Fruit fly (Drosophila melanogaster): ENCODE results near the gene PolE1.

PolE1 gene

dm6 chr3R:23363515-23364124 is 15.7 kb downstream of the PolE1 start, which contains the start of gene CG4408 (continued):
- TF ChIP-seq Asciz (GFP tag; optimal IDR thresholded peaks at IDR 0.05) (no peak), Sry-δ (GFP tag; optimal IDR thresholded peaks at IDR 0.05) (no peak), slou (GFP tag; optimal IDR thresholded peaks at IDR 0.05) (no peak), CG34376 (GFP tag; optimal IDR thresholded peaks at IDR 0.05) (no peak), HmgD (GFP tag; optimal IDR thresholded peaks at IDR 0.05) (no peak), cas (GFP tag; IDR thresholded peaks at IDR 0.05) (no peak), ATbp (GFP tag; optimal IDR thresholded peaks at IDR 0.05) (no peak), CG12104 (GFP tag; optimal IDR thresholded peaks at IDR 0.05) (no peak), CG6791 (GFP tag; IDR thresholded peaks at IDR 0.05; ENCODE audit: partially characterized antibody) (no peak), Doc2 (GFP tag; IDR thresholded peaks at IDR 0.05) (no peak), Spps (tag; optimal IDR thresholded peaks at IDR 0.05) (no peak), CG4328 (GFP tag; optimal IDR thresholded peaks at IDR 0.05) (no peak), CG15269 (tag; optimal IDR thresholded peaks at IDR 0.05) (peak; percentile 40), Mes4 (GFP tag; optimal IDR thresholded peaks at IDR 0.05) (no peak), CrebB (tag; optimal IDR thresholded peaks at IDR 0.05) (no peak), bowl (GFP tag; IDR thresholded peaks at IDR 0.05) (no peak), kay (GFP tag; optimal IDR thresholded peaks at IDR 0.05) (no peak), CG10959 (GFP tag; IDR thresholded peaks at IDR 0.05) (no peak), CG4404 (GFP tag; IDR thresholded peaks at IDR 0.05) (peak; percentile 21; the same call in 1 of the 2 replicates), nau (GFP tag; optimal IDR thresholded peaks at IDR 0.05) (no peak), CG6813 (GFP tag; optimal IDR thresholded peaks at IDR 0.05) (peak; percentile 50), CG14965 (GFP tag; optimal IDR thresholded peaks at IDR 0.05; ENCODE audit: borderline replicate concordance) (no peak), CG15073 (GFP tag; optimal IDR thresholded peaks at IDR 0.05) (no peak), Adf1 (GFP tag; IDR thresholded peaks at IDR 0.05) (no peak), CoRest (tag; optimal IDR thresholded peaks at IDR 0.05) (peak; percentile 32), Oaz (GFP tag; IDR thresholded peaks at IDR 0.05) (no peak), Vsx1 (GFP tag; optimal IDR thresholded peaks at IDR 0.05) (no peak), onecut (GFP tag; IDR thresholded peaks at IDR 0.05) (0 out of 2 replicates have a peak, but pooled peaks have one; percentile 23), E2f2 (GFP tag; IDR thresholded peaks at IDR 0.05) (no peak), CG10979 (tag; optimal IDR thresholded peaks at IDR 0.05) (peak; percentile 20), CG3726 (GFP tag; IDR thresholded peaks at IDR 0.05) (no peak), crol (GFP tag; IDR thresholded peaks at IDR 0.05) (no peak), tio (GFP tag; optimal IDR thresholded peaks at IDR 0.05) (no peak), Mad (GFP tag; optimal IDR thresholded peaks at IDR 0.05) (no peak), schlank (tag; optimal IDR thresholded peaks at IDR 0.05) (no peak), CHES-1-like (GFP tag; optimal IDR thresholded peaks at IDR 0.05) (no peak), zen2 (GFP tag; IDR thresholded peaks at IDR 0.05; ENCODE audit: partially characterized antibody) (no peak), dm (GFP tag; optimal IDR thresholded peaks at IDR 0.05) (no peak), CG14014 (GFP tag; IDR thresholded peaks at IDR 0.05) (no peak), CG18619 (GFP tag; optimal IDR thresholded peaks at IDR 0.05) (no peak), croc (GFP tag; conservative IDR thresholded peaks at IDR 0.05) (no peak), Fer2 (tag; optimal IDR thresholded peaks at IDR 0.05) (no peak), Lim3 (GFP tag; IDR thresholded peaks at IDR 0.05) (no peak), abd-A (tag; optimal IDR thresholded peaks at IDR 0.05) (no peak), CG31365 (tag; optimal IDR thresholded peaks at IDR 0.05) (no peak), nmo (GFP tag; optimal IDR thresholded peaks at IDR 0.05) (peak; percentile 34), CG34422 (GFP tag; IDR thresholded peaks at IDR 0.05) (no peak), Fer3 (tag; optimal IDR thresholded peaks at IDR 0.05) (peak; percentile 56), vfl (GFP tag; optimal IDR thresholded peaks at IDR 0.05) (no peak), ftz-f1 (GFP tag; optimal IDR thresholded peaks at IDR 0.05) (no peak), CG1792 (GFP tag; optimal IDR thresholded peaks at IDR 0.05) (peak; percentile 4)
